Worm (Caenorhabditis elegans) whole organism, early embryonic: ENCODE data around the gene fbxb-52.

Experiments used
- F13C5.2 ChIP-seq: sonication (generic microtip); optimal IDR thresholded peaks from 2 replicates; lab custom pipeline; 2017; ENCODE audit warnings: mild to moderate bottlenecking, missing genetic modification characterization, inconsistent platforms, missing compliant biosample characterization
- tbx-11 ChIP-seq: fragments of 200-800 bp; sonication (Bioruptor generic); IDR thresholded peaks from 2 replicates; pipeline ENCODE4 v1.3.6; 2022; ENCODE audit warnings: missing genetic modification characterization, missing compliant biosample characterization

DNA sequence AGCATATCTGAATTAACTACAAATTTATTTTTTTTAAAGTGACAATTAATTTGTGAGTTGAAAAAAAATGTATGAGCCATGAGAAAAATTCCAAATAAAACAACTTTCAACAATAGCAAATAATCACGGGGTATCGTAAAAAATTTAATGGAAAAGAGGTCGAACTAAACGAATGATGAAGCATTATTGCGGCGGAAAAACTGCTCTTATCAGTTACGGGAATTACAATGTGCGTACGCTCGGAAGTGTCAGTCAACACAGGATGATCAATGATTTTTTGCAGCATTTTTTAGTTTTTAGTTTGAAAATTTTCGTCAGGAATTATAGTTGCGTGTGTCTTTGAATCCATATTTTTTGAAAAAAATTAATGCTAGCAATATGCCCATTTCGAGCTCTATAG is 26.4 kb upstream of the fbxb-52 start:
- TF ChIP-seq F13C5.2 (tag; lab: Kevin White, UChicago) (no peak), tbx-11 (GFP tag; lab: Robert Waterston, UW) (no peak)
